Worm (Caenorhabditis elegans) whole organism, midembryonic: ENCODE data around the gene chil-1.

ENCODE experiments used
- T22C8.4 ChIP-seq: fragments of 200-800 bp; sonication (Bioruptor generic); IDR thresholded peaks from 2 replicates; pipeline ENCODE4 v1.3.6; 2022; ENCODE audit warnings: missing genetic modification characterization, missing compliant biosample characterization
- cog-1 ChIP-seq: sonication (generic microtip); optimal IDR thresholded peaks from 2 replicates; lab custom pipeline; 2016; ENCODE audit warnings: missing genetic modification characterization, missing compliant biosample characterization
- flt-1 ChIP-seq: fragments of 200-800 bp; sonication (Bioruptor generic); IDR thresholded peaks from 2 replicates; pipeline ENCODE4 v1.3.6; 2022; ENCODE audit warnings: missing genetic modification characterization, missing compliant biosample characterization
- klf-2 ChIP-seq: fragments of 200-800 bp; sonication (Bioruptor generic); conservative IDR thresholded peaks from 2 replicates; pipeline ENCODE4 v1.3.6; 2022; ENCODE audit warnings: missing genetic modification reagents, missing genetic modification characterization, missing compliant biosample characterization
- med-1 ChIP-seq: sonication (generic microtip); optimal IDR thresholded peaks from 2 replicates; lab custom pipeline; 2017; ENCODE audit warnings: missing genetic modification characterization, mild to moderate bottlenecking, missing compliant biosample characterization, antibody characterized with exemption, missing genetic modification reagents; ENCODE audit not compliant: insufficient read depth
- ref-1 ChIP-seq: fragments of 200-800 bp; sonication (Bioruptor generic); conservative IDR thresholded peaks from 2 replicates; pipeline ENCODE4 v1.3.6; 2022; ENCODE audit warnings: missing genetic modification reagents, missing genetic modification characterization, missing compliant biosample characterization
- tab-1 ChIP-seq: fragments of 200-800 bp; sonication (Bioruptor generic); IDR thresholded peaks from 2 replicates; pipeline ENCODE4 v1.3.6; 2022; ENCODE audit warnings: missing genetic modification characterization, missing compliant biosample characterization
- ztf-23 ChIP-seq: fragments of 200-800 bp; sonication (Bioruptor generic); IDR thresholded peaks from 2 replicates; pipeline ENCODE4 v1.3.6; 2022; ENCODE audit warnings: missing genetic modification reagents, missing genetic modification characterization, missing compliant biosample characterization
- ztf-29 ChIP-seq: fragments of 200-800 bp; sonication (Bioruptor generic); IDR thresholded peaks from 2 replicates; pipeline ENCODE4 v1.3.6; 2022; ENCODE audit warnings: missing genetic modification reagents, missing genetic modification characterization, missing compliant biosample characterization

chil-1 gene

DNA sequence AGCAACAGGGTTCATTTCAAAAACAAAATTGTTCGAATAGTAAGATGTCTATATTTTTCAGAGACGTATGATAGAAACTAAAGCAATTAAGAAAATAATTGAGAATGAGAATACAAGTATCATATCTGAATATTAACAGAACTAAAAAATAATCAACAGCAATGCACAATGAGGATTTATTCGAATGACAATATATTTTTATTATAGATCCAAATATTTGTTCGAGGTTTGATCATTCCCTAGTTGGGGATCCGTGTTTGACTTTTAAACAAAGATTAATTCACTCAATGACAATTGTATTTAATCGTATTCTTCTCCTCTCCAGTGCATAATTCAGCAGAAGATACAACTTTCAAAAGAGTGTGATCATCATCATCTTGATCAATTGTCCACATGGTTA, 4.1 kb downstream of the chil-1 start, which contains the start of gene C08H9.18:
Gene C08H9.18, minus strand, starts transcription at position 101 of the 400 bp plus-strand sequence.
- no peak for TF ChIP-seq tab-1 (GFP tag; lab: Robert Waterston, UW)
- no peak for TF ChIP-seq ztf-29 (GFP tag; lab: Robert Waterston, UW)
- no peak for TF ChIP-seq ztf-23
- TF ChIP-seq flt-1, result no peak
- TF ChIP-seq med-1 (GFP tag; lab: Kevin White, UChicago), result no peak
- TF ChIP-seq cog-1 (tag; lab: Kevin White, UChicago), result no peak
- TF ChIP-seq klf-2 (GFP tag; lab: Robert Waterston, UW), result no peak
- TF ChIP-seq T22C8.4 (GFP tag; lab: Robert Waterston, UW), result no peak

- TF ChIP-seq flt-1 (no peak), klf-2 (GFP tag; lab: Robert Waterston, UW) (no peak)
Observed at ce11 chrII:9861394-9861793, 4.9 kb downstream of the chil-1 start, which contains the start of gene chil-3. Gene chil-3, minus strand, starts transcription at chrII:9861494.

DNA sequence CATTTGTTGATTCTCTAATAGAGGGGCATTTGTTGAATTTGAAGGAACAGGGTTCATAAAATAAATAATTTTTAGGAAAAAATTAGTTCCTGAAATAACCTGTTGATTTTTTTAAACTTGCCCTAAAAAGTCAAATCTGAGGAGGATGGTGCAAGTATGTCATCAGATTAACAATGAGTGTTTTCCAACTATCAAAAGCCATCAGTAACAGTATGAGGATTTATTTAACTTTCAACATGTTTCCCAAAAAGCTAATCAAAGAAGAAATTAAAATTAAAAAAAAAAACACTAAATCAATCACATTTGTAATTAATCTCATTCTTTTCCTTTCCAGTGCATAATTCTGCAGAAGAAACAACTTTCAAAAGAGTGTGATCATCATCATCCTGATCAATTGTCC, 6.7 kb downstream of the chil-1 start, which contains the start of gene chil-5:
Gene chil-5, minus strand, starts transcription at position 101 of the 400 bp plus-strand sequence.
- TF ChIP-seq T22C8.4 (GFP tag; lab: Robert Waterston, UW) (no peak), ztf-29 (GFP tag; lab: Robert Waterston, UW) (no peak), ztf-23 (no peak), klf-2 (GFP tag; lab: Robert Waterston, UW) (no peak), cog-1 (tag; lab: Kevin White, UChicago) (no peak), flt-1 (no peak), tab-1 (GFP tag; lab: Robert Waterston, UW) (no peak)

ce11 chrII:9857791-9858190, 8.5 kb downstream of the chil-1 start, which contains the start of gene chil-6:
Gene chil-6, minus strand, starts transcription at chrII:9857891.
- TF ChIP-seq klf-2 (GFP tag; lab: Robert Waterston, UW) (no peak), ztf-29 (GFP tag; lab: Robert Waterston, UW) (no peak), tab-1 (GFP tag; lab: Robert Waterston, UW) (no peak), ref-1 (GFP tag; lab: Robert Waterston, UW) (no peak), T22C8.4 (GFP tag; lab: Robert Waterston, UW) (no peak), flt-1 (no peak), cog-1 (tag; lab: Kevin White, UChicago) (no peak), med-1 (GFP tag; lab: Kevin White, UChicago) (no peak)

DNA sequence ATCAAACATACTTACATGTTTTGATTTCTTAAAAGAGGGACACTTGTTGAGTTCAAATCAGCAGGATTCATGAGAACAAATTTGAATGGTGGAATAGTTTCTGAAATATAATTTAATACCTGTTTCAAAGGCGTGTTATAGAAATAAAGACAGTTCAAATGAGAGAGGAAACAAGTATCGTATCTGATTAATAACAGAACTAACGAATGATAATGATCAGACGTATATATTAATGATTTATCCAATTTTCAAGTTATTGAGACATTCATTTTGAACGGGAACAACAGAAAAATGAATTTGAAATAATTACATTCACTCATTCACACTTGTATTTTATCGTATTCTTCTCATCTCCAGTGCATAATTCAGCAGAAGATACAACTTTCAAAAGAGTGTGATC, 10.7 kb downstream of the chil-1 start, which contains the start of gene chil-4:
Gene chil-4, minus strand, starts transcription at position 101 of the 400 bp plus-strand sequence.
- TF ChIP-seq cog-1 (tag; lab: Kevin White, UChicago) (no peak), ztf-29 (GFP tag; lab: Robert Waterston, UW) (no peak), klf-2 (GFP tag; lab: Robert Waterston, UW) (no peak), med-1 (GFP tag; lab: Kevin White, UChicago) (no peak), ztf-23 (no peak), flt-1 (no peak), T22C8.4 (GFP tag; lab: Robert Waterston, UW) (no peak), ref-1 (GFP tag; lab: Robert Waterston, UW) (no peak), tab-1 (GFP tag; lab: Robert Waterston, UW) (no peak)

DNA sequence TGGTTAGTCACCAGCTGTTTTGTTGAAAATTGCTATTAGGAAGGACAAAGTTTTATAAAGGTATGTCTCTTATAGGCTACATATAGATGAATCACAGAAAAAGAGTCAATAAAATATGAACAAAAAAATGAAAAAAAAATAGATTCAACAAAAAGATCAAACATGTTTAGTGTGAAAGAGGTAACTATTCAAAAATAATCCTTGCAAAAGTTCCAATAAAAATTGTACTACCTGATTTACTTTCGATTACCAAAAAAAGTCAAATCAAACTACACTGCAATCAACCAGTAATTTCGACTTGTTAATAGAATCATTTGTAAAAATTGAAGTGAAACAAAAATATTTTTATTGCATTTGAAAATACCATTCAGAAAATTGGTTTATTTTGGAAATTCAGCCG, 15.3 kb downstream of the chil-1 start, which contains the start of gene ZK938.10:
Gene ZK938.10, minus strand, starts transcription at position 101 of the 400 bp plus-strand sequence.
- TF ChIP-seq tab-1 (GFP tag; lab: Robert Waterston, UW) (no peak), med-1 (GFP tag; lab: Kevin White, UChicago) (no peak), cog-1 (tag; lab: Kevin White, UChicago) (no peak), ztf-23 (no peak), ref-1 (GFP tag; lab: Robert Waterston, UW) (no peak), flt-1 (no peak)

ce11 chrII:9849497-9849896, 16.8 kb downstream of the chil-1 start, which contains the start of gene old-2:
Gene old-2, minus strand, starts transcription at chrII:9849597.
- TF ChIP-seq flt-1 (no peak), ztf-29 (GFP tag; lab: Robert Waterston, UW) (no peak), T22C8.4 (GFP tag; lab: Robert Waterston, UW) (no peak), tab-1 (GFP tag; lab: Robert Waterston, UW) (no peak), cog-1 (tag; lab: Kevin White, UChicago) (no peak), klf-2 (GFP tag; lab: Robert Waterston, UW) (no peak), med-1 (GFP tag; lab: Kevin White, UChicago) (no peak), ztf-23 (no peak), ref-1 (GFP tag; lab: Robert Waterston, UW) (no peak)

DNA sequence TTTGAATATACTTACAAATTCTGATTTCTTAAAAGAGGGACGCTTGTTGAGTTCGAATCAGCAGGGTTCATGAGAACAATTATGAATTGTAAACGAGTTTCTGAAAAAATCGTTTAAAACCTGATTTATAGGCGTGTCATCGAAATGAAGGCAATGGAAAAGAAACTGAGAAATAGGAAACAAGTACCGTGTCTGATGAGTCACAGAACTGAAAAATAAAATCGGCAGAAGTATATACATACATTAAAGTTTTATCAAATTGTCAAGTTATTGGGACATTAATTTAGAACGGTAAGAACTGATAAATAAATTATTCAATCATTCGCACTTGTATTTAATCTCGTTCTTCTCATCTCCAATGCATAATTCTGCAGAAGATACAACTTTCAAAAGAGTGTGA, 21.0 kb downstream of the chil-1 start, which contains the start of gene chil-9:
Gene chil-9, minus strand, starts transcription at position 101 of the 400 bp plus-strand sequence.
- no peak for TF ChIP-seq T22C8.4 (GFP tag; lab: Robert Waterston, UW)
- no peak for TF ChIP-seq ref-1 (GFP tag; lab: Robert Waterston, UW)
- TF ChIP-seq klf-2 (GFP tag; lab: Robert Waterston, UW), result no peak
- TF ChIP-seq ztf-23, result no peak
- TF ChIP-seq ztf-29 (GFP tag; lab: Robert Waterston, UW), result no peak

ce11 chrII:9841985-9842505, 24.2 kb downstream of the chil-1 start, which contains the start of gene rnh-1.2:
Gene rnh-1.2, minus strand, starts transcription at chrII:9842035.
- TF ChIP-seq ztf-29 (GFP tag; lab: Robert Waterston, UW), result no peak
- no peak for TF ChIP-seq tab-1 (GFP tag; lab: Robert Waterston, UW)
- no peak for TF ChIP-seq klf-2 (GFP tag; lab: Robert Waterston, UW)
- TF ChIP-seq T22C8.4 (GFP tag; lab: Robert Waterston, UW), result no peak
- TF ChIP-seq ztf-23, result no peak
- no peak for TF ChIP-seq med-1 (GFP tag; lab: Kevin White, UChicago)
- TF ChIP-seq flt-1, result no peak
- TF ChIP-seq ref-1 (GFP tag; lab: Robert Waterston, UW), result no peak
- TF ChIP-seq cog-1 (tag; lab: Kevin White, UChicago), result no peak
